Comparison of ENCODE assay signal across 4 worm cellular contexts in the genomic region with DNA sequence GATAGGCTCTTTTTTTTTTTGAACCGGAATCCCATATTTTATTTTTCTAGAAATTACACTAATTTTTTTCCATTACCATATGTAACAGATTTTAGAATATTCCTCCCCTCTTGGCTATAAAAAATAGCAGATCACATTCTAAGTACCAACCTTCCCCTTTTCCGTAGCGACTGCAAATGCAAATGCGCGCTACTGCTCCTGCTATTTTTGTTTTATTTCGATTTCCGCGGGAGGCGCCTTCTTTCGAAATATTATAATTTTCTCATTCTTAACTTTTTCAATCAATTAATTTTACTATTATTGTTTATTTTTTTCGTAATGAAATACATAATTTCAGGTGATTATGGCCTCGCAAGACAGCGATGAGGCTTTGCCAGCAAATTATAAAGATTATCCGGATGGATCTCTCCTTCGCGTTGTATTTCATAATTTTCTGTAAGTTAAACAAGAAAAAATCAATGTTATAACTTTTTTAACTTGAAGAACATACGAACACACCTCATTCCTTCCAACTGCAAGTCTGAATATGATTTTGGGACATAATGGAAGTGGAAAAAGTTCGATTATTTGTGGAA.
TF ChIP-seq lines count a peak whose summit lies in the region.

smc-5 (plus strand) TSS at position 332 of the 575 bp plus-strand sequence.

TF ChIP-seq in whole organism, L2 larva, 48 proteins besides CTCF, POLR2A, EP300 and RAD21 (continued from another document):
- TF ChIP-seq nhr-77 (tag; optimal IDR thresholded peaks at IDR 0.05; lab: Kevin White, UChicago) (no peak), lin-11 (tag; optimal IDR thresholded peaks at IDR 0.05; lab: Kevin White, UChicago) (peak; percentile 10), sem-4 (tag; optimal IDR thresholded peaks at IDR 0.05; lab: Kevin White, UChicago) (no peak), nhr-11 (tag; optimal IDR thresholded peaks at IDR 0.05; lab: Kevin White, UChicago) (no peak), lin-13 (GFP tag; optimal IDR thresholded peaks at IDR 0.05; lab: Kevin White, UChicago) (peak; percentile 78), skn-1 (tag; optimal IDR thresholded peaks at IDR 0.05; lab: Kevin White, UChicago) (no peak), egl-27 (tag; optimal IDR thresholded peaks at IDR 0.05; lab: Kevin White, UChicago) (no peak)

TF ChIP-seq in whole organism, L4 larva, 104 proteins besides CTCF, POLR2A, EP300 and RAD21 (continued from another document):
- TF ChIP-seq rbr-2 (tag; optimal IDR thresholded peaks at IDR 0.05; lab: Kevin White, UChicago) (peak; percentile 59), mes-2 (tag; optimal IDR thresholded peaks at IDR 0.05; lab: Kevin White, UChicago; ENCODE audit: poor library complexity, severe bottlenecking) (peak; percentile 92), daf-16 (GFP tag; optimal IDR thresholded peaks at IDR 0.05; lab: Kevin White, UChicago) (no peak), daf-16 (tag; optimal IDR thresholded peaks at IDR 0.05; lab: Kevin White, UChicago) (peak; percentile 42), nhr-28 (tag; optimal IDR thresholded peaks at IDR 0.05; lab: Kevin White, UChicago) (peak; percentile 45), T20F7.1 (GFP tag; optimal IDR thresholded peaks at IDR 0.05; lab: Kevin White, UChicago) (peak; percentile 14), mxl-2 (GFP tag; conservative IDR thresholded peaks at IDR 0.05; lab: Robert Waterston, UW) (no peak), cey-2 (tag; optimal IDR thresholded peaks at IDR 0.05; lab: Kevin White, UChicago; ENCODE audit: borderline replicate concordance, insufficient read depth) (no peak), tra-1 (GFP tag; IDR thresholded peaks at IDR 0.05; lab: Robert Waterston, UW) (no peak), unc-130 (GFP tag; optimal IDR thresholded peaks at IDR 0.05; lab: Kevin White, UChicago) (peak; percentile 82)

TF ChIP-seq in whole organism, late embryonic, 69 proteins besides CTCF, POLR2A, EP300 and RAD21 (continued from another document):
- TF ChIP-seq tbx-7 (tag; optimal IDR thresholded peaks at IDR 0.05; lab: Kevin White, UChicago) (peak; percentile 43), ceh-14 (tag; optimal IDR thresholded peaks at IDR 0.05; lab: Kevin White, UChicago) (peak; percentile 52)
TF ChIP-seq in whole organism, late embryonic: peak in this region for 19.

TF ChIP-seq in whole organism, mixed stage, embryonic, 35 proteins besides CTCF, POLR2A, EP300 and RAD21 (continued from another document):
- TF ChIP-seq mep-1 (tag; optimal IDR thresholded peaks at IDR 0.05; lab: Kevin White, UChicago) = peak; percentile 86
- TF ChIP-seq lin-32 (GFP tag; optimal IDR thresholded peaks at IDR 0.05; lab: Kevin White, UChicago) = no peak
- peak; percentile 56 for TF ChIP-seq ces-1 (GFP tag; optimal IDR thresholded peaks at IDR 0.05; lab: Kevin White, UChicago)
- TF ChIP-seq blmp-1 (tag; optimal IDR thresholded peaks at IDR 0.05; lab: Kevin White, UChicago) = no peak
- TF ChIP-seq nhr-12 (tag; optimal IDR thresholded peaks at IDR 0.05; lab: Kevin White, UChicago) = no peak
- no peak for TF ChIP-seq unc-39 (tag; optimal IDR thresholded peaks at IDR 0.05; lab: Kevin White, UChicago)
- no peak for TF ChIP-seq M03D4.4 (tag; optimal IDR thresholded peaks at IDR 0.05; lab: Kevin White, UChicago)
